Worm (Caenorhabditis elegans): ENCODE data around the gene znf-622.

- TF ChIP-seq nfya-1 (tag; optimal IDR thresholded peaks at IDR 0.05; ENCODE audit: borderline replicate concordance, insufficient read depth) (no peak), lin-54 (GFP tag; optimal IDR thresholded peaks at IDR 0.05) (no peak), snpc-4 (GFP tag; optimal IDR thresholded peaks at IDR 0.05) (no peak), snpc-4 (tag; optimal IDR thresholded peaks at IDR 0.05) (no peak), pha-4 (tag; optimal IDR thresholded peaks at IDR 0.05) (no peak), ztf-25 (GFP tag; IDR thresholded peaks at IDR 0.05) (no peak), nhr-27 (tag; optimal IDR thresholded peaks at IDR 0.05) (no peak), bed-2 (GFP tag; IDR thresholded peaks at IDR 0.05) (no peak), ceh-58 (GFP tag; IDR thresholded peaks at IDR 0.05) (no peak), unc-62 (GFP tag; optimal IDR thresholded peaks at IDR 0.05) (no peak), T26A5.8 (tag; optimal IDR thresholded peaks at IDR 0.05) (no peak), F33H1.4 (GFP tag; IDR thresholded peaks at IDR 0.05) (no peak), F55B11.4 (tag; optimal IDR thresholded peaks at IDR 0.05; ENCODE audit: borderline replicate concordance, insufficient read depth) (no peak), mxl-1 (tag; optimal IDR thresholded peaks at IDR 0.05) (no peak), hsf-1 (GFP tag; IDR thresholded peaks at IDR 0.05) (no peak)
These were observed 20.9 kb downstream of the znf-622 start for ce11 chrIII:6402346-6402745.

All from whole organism, young adult.